Fruit fly (Drosophila melanogaster) whole organism, prepupa: ENCODE results near the gene eEF1alpha2.

ENCODE experiments used
- Blimp-1 ChIP-seq: fragments of 200-800 bp; sonication (Bioruptor generic); optimal IDR thresholded peaks from 3 replicates; lab custom pipeline; 2017; ENCODE audit warnings: missing biosample characterization, missing genetic modification characterization, mild to moderate bottlenecking, moderate library complexity, missing genetic modification reagents
- CG6792 ChIP-seq: fragments of 200-800 bp; sonication (Bioruptor generic); optimal IDR thresholded peaks from 3 replicates; lab custom pipeline; 2016; ENCODE audit warnings: missing biosample characterization, missing genetic modification characterization
- Eip75B ChIP-seq: fragments of 200-800 bp; sonication (Bioruptor generic); optimal IDR thresholded peaks from 3 replicates; lab custom pipeline; 2016; ENCODE audit warnings: missing biosample characterization, missing genetic modification characterization
- Gug ChIP-seq: fragments of 200-800 bp; sonication (Bioruptor generic); IDR thresholded peaks from 2 replicates; pipeline ENCODE4 v1.3.6; 2022; ENCODE audit warnings: missing biosample characterization, missing genetic modification characterization
- OdsH ChIP-seq: fragments of 200-800 bp; sonication (Bioruptor generic); optimal IDR thresholded peaks from 3 replicates; lab custom pipeline; 2016; ENCODE audit warnings: missing biosample characterization, missing genetic modification characterization
- Sox14 ChIP-seq: fragments of 200-800 bp; sonication (Bioruptor generic); optimal IDR thresholded peaks from 3 replicates; lab custom pipeline; 2016; ENCODE audit warnings: missing biosample characterization, missing genetic modification characterization
- cyc ChIP-seq: fragments of 200-800 bp; sonication (Bioruptor generic); optimal IDR thresholded peaks from 3 replicates; lab custom pipeline; 2016; ENCODE audit warnings: missing biosample characterization, missing genetic modification characterization
- esn ChIP-seq: fragments of 200-800 bp; sonication (Bioruptor generic); optimal IDR thresholded peaks from 2 replicates; lab custom pipeline; 2016; ENCODE audit warnings: missing biosample characterization, mild to moderate bottlenecking, missing genetic modification characterization, moderate library complexity
- spab ChIP-seq: fragments of 200-800 bp; sonication (Bioruptor generic); optimal IDR thresholded peaks from 2 replicates; lab custom pipeline; 2017; ENCODE audit warnings: missing biosample characterization, mild to moderate bottlenecking, missing genetic modification characterization, missing genetic modification reagents
- ss ChIP-seq, 2 experiments: fragments of 200-800 bp; sonication (Bioruptor generic); optimal IDR thresholded peaks; 2 replicates in 1 of 2; 3 replicates in 1 of 2; lab custom pipeline; 2017 to 2018; ENCODE audit warnings: mild to moderate bottlenecking in 2 of 2, missing biosample characterization in 2 of 2, missing genetic modification characterization in 2 of 2, moderate library complexity in 1 of 2

dm6 chr3R:31771790-31772576, 33.7 kb downstream of the eEF1alpha2 start, which contains the start of the genes betaGlu and sip3:
- TF ChIP-seq Sox14 (GFP tag; lab: Kevin White, UChicago) (peak; percentile 40), Gug (no peak), Blimp-1 (GFP tag; lab: Kevin White, UChicago) (no peak), cyc (GFP tag; lab: Kevin White, UChicago) (peak; percentile 12), Eip75B (GFP tag; lab: Kevin White, UChicago) (peak; percentile 18), spab (GFP tag; lab: Kevin White, UChicago) (no peak), ss (GFP tag; optimal IDR thresholded peaks at IDR 0.05; lab: Kevin White, UChicago) (peak in 1 of 2 experiments; percentile 4), esn (peak; percentile 48), OdsH (GFP tag; lab: Kevin White, UChicago) (no peak), CG6792 (GFP tag; lab: Kevin White, UChicago) (no peak)
